Fruit fly (Drosophila melanogaster) whole organism, embryonic: Measurements from ENCODE around the gene CG12224.

ENCODE experiments used
- Atf3 ChIP-seq: fragments of 200-800 bp; sonication (Bioruptor generic); optimal IDR thresholded peaks from 3 replicates; lab custom pipeline; 2016; ENCODE audit warnings: missing biosample characterization, missing genetic modification characterization
- CG11560 ChIP-seq: fragments of 200-800 bp; sonication (Bioruptor generic); IDR thresholded peaks from 3 replicates; pipeline ENCODE4 v1.3.6; 2022; ENCODE audit warnings: missing biosample characterization, missing genetic modification characterization
- CG18011 ChIP-seq: fragments of 200-800 bp; sonication (Bioruptor generic); optimal IDR thresholded peaks from 2 replicates; lab custom pipeline; 2017; ENCODE audit warnings: missing biosample characterization, missing genetic modification characterization, mild to moderate bottlenecking, moderate library complexity, missing genotype
- CG4424 ChIP-seq: fragments of 200-800 bp; sonication (Bioruptor generic); optimal IDR thresholded peaks from 3 replicates; lab custom pipeline; 2016; ENCODE audit warnings: missing biosample characterization, missing genetic modification characterization
- Dfd ChIP-seq, 2 experiments: fragments of >200 bp; optimal IDR thresholded peaks; 2 replicates each; lab custom pipeline; 2017; ENCODE audit warnings: missing biosample characterization in 2 of 2, missing genetic modification characterization in 2 of 2
- Gsc ChIP-seq: fragments of 200-800 bp; sonication (Bioruptor generic); IDR thresholded peaks from 2 replicates; pipeline ENCODE4 v1.3.6; 2022; ENCODE audit warnings: missing biosample characterization, missing genetic modification characterization
- gcm2 ChIP-seq: fragments of 200-800 bp; sonication (Bioruptor generic); optimal IDR thresholded peaks from 2 replicates; lab custom pipeline; 2016; ENCODE audit warnings: missing biosample characterization, missing genetic modification characterization
- h ChIP-seq: fragments of >200 bp; optimal IDR thresholded peaks from 2 replicates; lab custom pipeline; 2017
- rib ChIP-seq: fragments of 200-800 bp; sonication (Bioruptor generic); IDR thresholded peaks from 2 replicates; pipeline ENCODE4 v1.3.6; 2022; ENCODE audit warnings: missing biosample characterization, missing genetic modification characterization
- run ChIP-seq: fragments of 200-800 bp; sonication (Bioruptor generic); optimal IDR thresholded peaks from 3 replicates; lab custom pipeline; 2018; ENCODE audit warnings: missing biosample characterization, mild to moderate bottlenecking, missing genetic modification characterization
- schlank ChIP-seq: fragments of 200-800 bp; sonication (Bioruptor generic); optimal IDR thresholded peaks from 2 replicates; lab custom pipeline; 2018; ENCODE audit warnings: missing biosample characterization, mild to moderate bottlenecking, missing genetic modification characterization

DNA sequence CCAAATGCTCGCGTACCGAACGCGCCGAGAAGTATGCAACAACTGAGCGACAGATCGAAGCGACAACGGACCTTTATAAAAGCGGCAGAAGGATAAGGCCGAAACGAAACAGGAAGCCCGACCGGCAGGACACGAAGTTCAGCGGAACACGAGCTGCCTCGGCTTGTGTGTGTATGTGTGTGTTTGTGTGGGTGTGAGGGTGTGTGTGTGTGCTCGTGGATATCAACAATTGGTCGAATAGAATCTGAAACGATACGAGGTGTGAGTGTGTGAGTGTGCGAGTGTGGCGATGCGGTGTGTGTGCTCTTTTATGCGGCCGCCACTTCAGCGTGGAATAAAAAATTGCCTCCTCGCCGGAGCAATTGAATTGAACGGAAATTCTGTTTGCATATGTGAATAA lies 23.6 kb upstream of the CG12224 start, which contains the start of gene Tk:
- TF ChIP-seq gcm2 (no peak), CG18011 (GFP tag; lab: Kevin White, UChicago) (no peak), run (no peak), CG11560 (tag; lab: Robert Waterston, UW) (no peak), Gsc (no peak), h (no peak), Atf3 (GFP tag; lab: Kevin White, UChicago) (no peak), rib (no peak), Dfd (GFP tag; optimal IDR thresholded peaks at IDR 0.05; lab: Kevin White, UChicago) (no peak), CG4424 (GFP tag; lab: Kevin White, UChicago) (no peak), schlank (tag; lab: Kevin White, UChicago) (no peak)
